Worm (Caenorhabditis elegans): ENCODE data around the gene F08F3.8.

ce11 chrV:5419915-5420314, 12.5 kb downstream of the F08F3.8 start, which contains the start of gene F08F3.6:
- TF ChIP-seq fkh-10 (GFP tag; optimal IDR thresholded peaks at IDR 0.05) (no peak), R02D3.7 (tag; optimal IDR thresholded peaks at IDR 0.05) (no peak), unc-62 (GFP tag; optimal IDR thresholded peaks at IDR 0.05) (no peak), lin-39 (tag; optimal IDR thresholded peaks at IDR 0.05) (no peak)

Data from whole organism, L3 larva.